Worm (Caenorhabditis elegans) whole organism, L2 larva: Measurements from ENCODE around the gene R07B1.6.

Experiments used
- C34F6.9 ChIP-seq: fragments of 150-350 bp; optimal IDR thresholded peaks from 2 replicates; lab custom pipeline; 2014; ENCODE audit warnings: missing biosample characterization, missing genetic modification characterization
- F13H6.1 ChIP-seq: sonication (generic microtip); optimal IDR thresholded peaks from 2 replicates; lab custom pipeline; 2016; ENCODE audit warnings: missing genetic modification characterization, missing compliant biosample characterization
- R02D3.7 ChIP-seq: fragments of 150-350 bp; optimal IDR thresholded peaks from 2 replicates; lab custom pipeline; 2014; ENCODE audit warnings: missing biosample characterization, missing genetic modification characterization
- Y55F3AM.14 ChIP-seq: fragments of 200-800 bp; sonication (Bioruptor generic); optimal IDR thresholded peaks from 2 replicates; lab custom pipeline; 2018; ENCODE audit warnings: mild to moderate bottlenecking, missing genetic modification characterization, missing compliant biosample characterization
- ZK546.5 ChIP-seq: sonication (generic microtip); optimal IDR thresholded peaks from 2 replicates; lab custom pipeline; 2017; ENCODE audit warnings: missing biosample characterization, missing genetic modification characterization
- alr-1 ChIP-seq: fragments of 150-350 bp; optimal IDR thresholded peaks from 2 replicates; lab custom pipeline; 2014; ENCODE audit warnings: missing biosample characterization, missing genetic modification characterization
- aly-2 ChIP-seq: fragments of 150-350 bp; optimal IDR thresholded peaks from 2 replicates; lab custom pipeline; 2014; ENCODE audit warnings: missing biosample characterization, missing genetic modification characterization
- blmp-1 ChIP-seq: sonication (generic microtip); optimal IDR thresholded peaks from 2 replicates; lab custom pipeline; 2017; ENCODE audit warnings: missing genetic modification characterization, mild to moderate bottlenecking, missing compliant biosample characterization, antibody characterized with exemption, moderate library complexity; ENCODE audit not compliant: insufficient read depth
- ceh-16 ChIP-seq: fragments of 150-350 bp; optimal IDR thresholded peaks from 2 replicates; lab custom pipeline; 2014; ENCODE audit warnings: missing biosample characterization, missing genetic modification characterization
- crh-2 ChIP-seq: sonication (generic microtip); optimal IDR thresholded peaks from 2 replicates; lab custom pipeline; 2017; ENCODE audit warnings: missing biosample characterization, missing genetic modification characterization
- dmd-4 ChIP-seq: sonication (generic microtip); optimal IDR thresholded peaks from 2 replicates; lab custom pipeline; 2017; ENCODE audit warnings: missing biosample characterization, missing genetic modification characterization
- elt-3 ChIP-seq: sonication (generic microtip); optimal IDR thresholded peaks from 2 replicates; lab custom pipeline; 2017; ENCODE audit warnings: missing biosample characterization, missing genetic modification characterization
- fos-1 ChIP-seq: fragments of 150-350 bp; optimal IDR thresholded peaks from 2 replicates; lab custom pipeline; 2014; ENCODE audit warnings: missing biosample characterization, missing genetic modification characterization
- gmeb-1 ChIP-seq: fragments of 150-350 bp; optimal IDR thresholded peaks from 2 replicates; lab custom pipeline; 2014; ENCODE audit warnings: missing biosample characterization, missing genetic modification characterization
- lin-13 ChIP-seq: fragments of 150-350 bp; optimal IDR thresholded peaks from 2 replicates; lab custom pipeline; 2014; ENCODE audit warnings: missing biosample characterization, missing genetic modification reagents, missing genetic modification characterization
- lin-39 ChIP-seq: fragments of 150-350 bp; optimal IDR thresholded peaks from 2 replicates; lab custom pipeline; 2014; ENCODE audit warnings: missing biosample characterization, missing genetic modification reagents, missing genetic modification characterization
- lsy-2 ChIP-seq, 2 experiments: fragments of 150-350 bp in 1 of 2; sonication (generic microtip) in 1 of 2; optimal IDR thresholded peaks; 2 replicates each; lab custom pipeline; 2014 to 2017; ENCODE audit warnings: missing biosample characterization in 2 of 2, missing genetic modification characterization in 2 of 2
- mab-5 ChIP-seq: fragments of 150-350 bp; optimal IDR thresholded peaks from 2 replicates; lab custom pipeline; 2014; ENCODE audit warnings: missing biosample characterization, missing genetic modification characterization
- mbf-1 ChIP-seq: sonication (generic microtip); optimal IDR thresholded peaks from 2 replicates; lab custom pipeline; 2017; ENCODE audit warnings: missing biosample characterization, missing genetic modification characterization
- mdl-1 ChIP-seq, 2 experiments: fragments of 150-350 bp in 1 of 2; sonication (generic microtip) in 1 of 2; optimal IDR thresholded peaks; 2 replicates each; lab custom pipeline; 2017; ENCODE audit warnings: missing biosample characterization in 2 of 2, missing genetic modification characterization in 2 of 2
- nhr-10 ChIP-seq: sonication (generic microtip); optimal IDR thresholded peaks from 2 replicates; lab custom pipeline; 2017; ENCODE audit warnings: missing biosample characterization, missing genetic modification characterization
- nhr-11 ChIP-seq: fragments of 150-350 bp; optimal IDR thresholded peaks from 2 replicates; lab custom pipeline; 2014; ENCODE audit warnings: missing biosample characterization, missing genetic modification characterization
- nhr-12 ChIP-seq: fragments of 150-350 bp; optimal IDR thresholded peaks from 2 replicates; lab custom pipeline; 2014; ENCODE audit warnings: missing biosample characterization, missing genetic modification characterization
- nhr-129 ChIP-seq: fragments of 150-350 bp; optimal IDR thresholded peaks from 2 replicates; lab custom pipeline; 2014; ENCODE audit warnings: missing biosample characterization, missing genetic modification characterization
- nhr-21 ChIP-seq: fragments of 150-350 bp; optimal IDR thresholded peaks from 2 replicates; lab custom pipeline; 2014; ENCODE audit warnings: missing biosample characterization, missing genetic modification characterization
- nhr-23 ChIP-seq: fragments of 150-350 bp; optimal IDR thresholded peaks from 2 replicates; lab custom pipeline; 2014; ENCODE audit warnings: missing biosample characterization, missing genetic modification reagents, missing genetic modification characterization
- nhr-237 ChIP-seq: fragments of 150-350 bp; optimal IDR thresholded peaks from 2 replicates; lab custom pipeline; 2014; ENCODE audit warnings: missing biosample characterization, missing genetic modification characterization
- nhr-25 ChIP-seq: fragments of 150-350 bp; sonication (generic microtip); optimal IDR thresholded peaks from 3 replicates; lab custom pipeline; 2014; ENCODE audit warnings: missing biosample characterization, missing genetic modification characterization
- nhr-6 ChIP-seq: fragments of 150-350 bp; optimal IDR thresholded peaks from 2 replicates; lab custom pipeline; 2014; ENCODE audit warnings: missing biosample characterization, missing genetic modification characterization
- nhr-77 ChIP-seq: fragments of 150-350 bp; optimal IDR thresholded peaks from 2 replicates; lab custom pipeline; 2014; ENCODE audit warnings: missing biosample characterization, missing genetic modification characterization
- peb-1 ChIP-seq: fragments of 150-350 bp; optimal IDR thresholded peaks from 2 replicates; lab custom pipeline; 2014; ENCODE audit warnings: missing biosample characterization, missing genetic modification characterization
- sem-4 ChIP-seq: fragments of 150-350 bp; optimal IDR thresholded peaks from 2 replicates; lab custom pipeline; 2014; ENCODE audit warnings: missing biosample characterization, missing genetic modification reagents, missing genetic modification characterization
- skn-1 ChIP-seq: sonication (generic microtip); optimal IDR thresholded peaks from 2 replicates; lab custom pipeline; 2017; ENCODE audit warnings: missing biosample characterization, missing genetic modification characterization
- sma-3 ChIP-seq: sonication (generic microtip); optimal IDR thresholded peaks from 2 replicates; lab custom pipeline; 2016; ENCODE audit warnings: missing genetic modification reagents, missing genetic modification characterization, missing compliant biosample characterization
- sma-9 ChIP-seq, 2 experiments: fragments of 150-350 bp in 1 of 2; sonication (generic microtip) in 1 of 2; optimal IDR thresholded peaks; 2 replicates each; lab custom pipeline; 2014 to 2016; ENCODE audit warnings: missing genetic modification characterization in 2 of 2, mild to moderate bottlenecking in 1 of 2, missing biosample characterization in 1 of 2, missing compliant biosample characterization in 1 of 2, missing genetic modification reagents in 1 of 2, moderate library complexity in 1 of 2
- snpc-4 ChIP-seq: fragments of 150-350 bp; optimal IDR thresholded peaks from 2 replicates; lab custom pipeline; 2014; ENCODE audit warnings: missing biosample characterization, missing genetic modification characterization
- unc-39 ChIP-seq: fragments of 150-350 bp; optimal IDR thresholded peaks from 2 replicates; lab custom pipeline; 2014; ENCODE audit warnings: missing biosample characterization, missing genetic modification characterization
- unc-55 ChIP-seq: fragments of 150-350 bp; sonication (generic microtip); optimal IDR thresholded peaks from 3 replicates; lab custom pipeline; 2014; ENCODE audit warnings: missing biosample characterization, missing genetic modification reagents, missing genetic modification characterization
- unc-62 ChIP-seq: fragments of 150-350 bp; optimal IDR thresholded peaks from 2 replicates; lab custom pipeline; 2014; ENCODE audit warnings: missing biosample characterization, missing genetic modification reagents, missing genetic modification characterization
- zag-1 ChIP-seq: fragments of 150-350 bp; optimal IDR thresholded peaks from 2 replicates; lab custom pipeline; 2014; ENCODE audit warnings: missing biosample characterization, missing genetic modification characterization
- ztf-1 ChIP-seq: fragments of 200-800 bp; sonication (Bioruptor generic); conservative IDR thresholded peaks from 2 replicates; pipeline ENCODE4 v1.3.6; 2022; ENCODE audit warnings: missing genetic modification characterization, missing compliant biosample characterization
- ztf-11 ChIP-seq: sonication (generic microtip); optimal IDR thresholded peaks from 2 replicates; lab custom pipeline; 2017; ENCODE audit warnings: missing biosample characterization, missing genetic modification characterization
- ztf-4 ChIP-seq: fragments of 150-350 bp; optimal IDR thresholded peaks from 2 replicates; lab custom pipeline; 2014; ENCODE audit warnings: missing biosample characterization, missing genetic modification characterization

Gene R07B1.6

DNA sequence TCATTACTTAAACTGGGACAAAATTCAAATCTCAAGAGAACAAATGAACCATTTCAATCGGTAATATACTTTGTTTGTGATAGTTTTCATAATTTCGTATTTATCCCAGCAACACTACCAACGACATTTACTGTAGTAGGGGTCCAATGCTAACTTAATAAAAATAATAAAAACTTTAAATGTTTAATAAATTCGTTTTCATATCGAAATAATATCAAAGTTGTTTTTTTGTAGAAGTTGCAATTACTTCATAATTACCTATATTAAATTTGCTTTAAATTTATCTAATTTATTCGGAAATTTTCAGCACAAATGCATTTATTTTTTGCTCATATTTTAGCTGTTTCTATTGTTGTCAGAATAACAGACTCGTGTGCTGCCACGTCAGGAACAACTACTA lies at the start of gene R07B1.6:
TSS of gene R07B1.6 (plus strand) at position 301 of the 400 bp plus-strand sequence.
- TF ChIP-seq skn-1 (tag; lab: Kevin White, UChicago) (no peak), sma-9 (GFP tag; optimal IDR thresholded peaks at IDR 0.05; lab: Kevin White, UChicago) (no peak), sma-9 (tag; optimal IDR thresholded peaks at IDR 0.05; lab: Kevin White, UChicago) (no peak), unc-62 (no peak), gmeb-1 (tag; lab: Kevin White, UChicago) (no peak), alr-1 (tag; lab: Kevin White, UChicago) (no peak), lin-39 (tag; lab: Kevin White, UChicago) (no peak), dmd-4 (tag; lab: Kevin White, UChicago) (no peak), fos-1 (tag; lab: Kevin White, UChicago) (no peak), unc-39 (tag; lab: Kevin White, UChicago) (no peak)

DNA sequence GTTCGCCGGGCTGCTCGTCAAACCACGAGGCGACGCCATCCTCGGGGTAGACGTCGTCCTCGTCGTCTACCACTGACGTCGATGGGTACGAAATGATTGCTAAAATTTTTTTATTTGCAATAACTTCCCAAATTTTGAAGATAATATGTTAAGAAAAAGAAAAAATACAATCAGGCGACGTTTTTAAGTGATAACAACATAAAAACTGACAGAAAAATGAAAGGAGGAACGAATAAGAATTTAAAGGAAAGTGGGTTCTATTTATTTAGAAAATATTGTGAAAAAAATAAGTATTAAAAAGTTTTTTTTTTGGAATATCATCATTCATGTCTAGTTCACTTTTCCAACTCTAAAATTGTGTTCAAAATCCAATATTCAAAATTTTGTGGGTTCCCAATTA lies 44.3 kb upstream of the R07B1.6 start, which contains the start of gene dpy-22:
TSS of gene dpy-22 (minus strand) at position 101 of the 400 bp plus-strand sequence.
- TF ChIP-seq elt-3 (tag; lab: Kevin White, UChicago) (no peak), nhr-77 (no peak), ztf-11 (tag; lab: Kevin White, UChicago) (no peak), F13H6.1 (tag; lab: Kevin White, UChicago) (no peak), ztf-1 (no peak), aly-2 (no peak), peb-1 (tag; lab: Kevin White, UChicago) (no peak), mbf-1 (tag; lab: Kevin White, UChicago) (no peak), nhr-237 (tag; lab: Kevin White, UChicago) (no peak), skn-1 (tag; lab: Kevin White, UChicago) (no peak)
- TF ChIP-seq, all 48 proteins: peak for 0

DNA sequence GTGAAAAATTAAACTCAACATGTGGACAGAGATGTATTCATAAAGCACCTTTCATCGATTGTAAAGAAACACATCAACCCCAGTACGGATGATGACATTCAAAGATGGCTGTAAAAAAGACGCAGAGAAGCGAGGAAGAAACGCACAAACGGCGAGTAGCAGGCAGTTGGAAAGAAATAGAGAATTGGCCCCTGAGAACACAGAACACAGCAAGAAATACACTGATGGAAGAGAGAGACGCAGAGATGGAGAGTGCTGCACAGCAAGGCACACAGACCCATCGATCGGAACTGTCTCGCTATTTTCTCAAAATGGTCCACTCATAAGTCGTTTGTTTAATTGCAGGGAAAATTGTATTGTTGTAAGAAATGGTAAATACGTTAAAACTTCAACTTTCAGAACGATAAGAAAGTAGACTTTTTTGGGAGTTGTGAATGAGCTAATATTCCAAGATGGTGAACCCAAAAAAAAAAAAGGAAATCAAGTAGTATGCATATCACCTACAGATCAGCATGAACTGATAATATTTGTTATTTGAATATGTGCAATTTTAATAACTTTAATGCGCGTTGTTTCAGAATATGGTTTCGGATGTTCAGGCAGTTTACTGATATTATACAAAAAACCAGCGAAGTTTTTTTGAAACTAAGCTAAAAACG lies 43.7 kb upstream of the R07B1.6 start:
- TF ChIP-seq alr-1 (tag; lab: Kevin White, UChicago) (no peak), C34F6.9 (tag; lab: Kevin White, UChicago) (peak; percentile 76), snpc-4 (no peak), ztf-4 (tag; lab: Kevin White, UChicago) (no peak), sma-9 (GFP tag; optimal IDR thresholded peaks at IDR 0.05; lab: Kevin White, UChicago) (peak; percentile 26), sma-9 (tag; optimal IDR thresholded peaks at IDR 0.05; lab: Kevin White, UChicago) (no peak), nhr-21 (tag; lab: Kevin White, UChicago) (no peak), nhr-23 (tag; lab: Kevin White, UChicago) (no peak), crh-2 (tag; lab: Kevin White, UChicago) (peak; percentile 77), elt-3 (tag; lab: Kevin White, UChicago) (no peak), lin-13 (GFP tag; lab: Kevin White, UChicago) (no peak), ceh-16 (tag; lab: Kevin White, UChicago) (no peak), ztf-1 (no peak), nhr-12 (tag; lab: Kevin White, UChicago) (no peak), mbf-1 (tag; lab: Kevin White, UChicago) (no peak), blmp-1 (tag; lab: Kevin White, UChicago) (no peak), nhr-237 (tag; lab: Kevin White, UChicago) (no peak), zag-1 (tag; lab: Kevin White, UChicago) (peak; percentile 41), skn-1 (tag; lab: Kevin White, UChicago) (peak; percentile 81), fos-1 (tag; lab: Kevin White, UChicago) (peak; percentile 78), nhr-10 (tag; lab: Kevin White, UChicago) (no peak), unc-39 (tag; lab: Kevin White, UChicago) (no peak), nhr-6 (tag; lab: Kevin White, UChicago) (peak; percentile 63), nhr-25 (tag; lab: Kevin White, UChicago) (no peak), unc-55 (GFP tag; lab: Kevin White, UChicago) (peak; percentile 68), ztf-11 (tag; lab: Kevin White, UChicago) (no peak), sma-3 (GFP tag; lab: Kevin White, UChicago) (peak; percentile 20), gmeb-1 (tag; lab: Kevin White, UChicago) (no peak), mab-5 (tag; lab: Kevin White, UChicago) (no peak), mdl-1 (tag; optimal IDR thresholded peaks at IDR 0.05; lab: Kevin White, UChicago) (no peak), peb-1 (tag; lab: Kevin White, UChicago) (no peak), lsy-2 (tag; optimal IDR thresholded peaks at IDR 0.05; lab: Kevin White, UChicago) (peak in 1 of 2 experiments; percentile 52), nhr-77 (no peak), Y55F3AM.14 (GFP tag; lab: Kevin White, UChicago) (no peak), ZK546.5 (tag; lab: Kevin White, UChicago) (no peak), unc-62 (no peak), aly-2 (no peak), nhr-11 (no peak), nhr-129 (tag; lab: Kevin White, UChicago) (peak; percentile 89), F13H6.1 (tag; lab: Kevin White, UChicago) (peak; percentile 68), R02D3.7 (tag; lab: Kevin White, UChicago) (no peak), sem-4 (tag; lab: Kevin White, UChicago) (no peak)
